Worm (Caenorhabditis elegans) whole organism, L4/young adult: ENCODE results near the gene F48F5.6.

Experiments
- W03F9.2 ChIP-seq: fragments of 150-350 bp; optimal IDR thresholded peaks from 2 replicates; lab custom pipeline; 2014; ENCODE audit warnings: missing biosample characterization, missing genetic modification characterization
- dao-5 ChIP-seq: sonication (generic microtip); optimal IDR thresholded peaks from 2 replicates; lab custom pipeline; 2016; ENCODE audit warnings: missing genotype, missing genetic modification characterization, moderate library complexity, missing compliant biosample characterization
- him-1 ChIP-seq: sonication (generic microtip); optimal IDR thresholded peaks from 2 replicates; lab custom pipeline; 2016; ENCODE audit warnings: missing genotype, missing genetic modification reagents, missing genetic modification characterization, missing compliant biosample characterization

- TF ChIP-seq W03F9.2 (tag; lab: Kevin White, UChicago) (no peak), him-1 (no peak), dao-5 (tag; lab: Kevin White, UChicago) (no peak)
Observed at ce11 chrV:20489102-20489501, 36.1 kb upstream of the F48F5.6 start, which contains the start of gene srbc-78.
